Comparison of ENCODE assay signal across 3 fruit fly cellular contexts in genomic region chrX:12090195-12090784, dm6.
TF ChIP-seq lines count a peak whose summit lies in the region.

No protein-coding gene starts in this region.

- TF ChIP-seq CTCF in whole organism, embryonic (GFP tag; optimal IDR thresholded peaks at IDR 0.05; lab: Kevin White, UChicago): no peak

TF ChIP-seq in whole organism, embryonic, 481 proteins besides CTCF, POLR2A, EP300 and RAD21 (continues in another document):
- TF ChIP-seq Stat92E (GFP tag; optimal IDR thresholded peaks at IDR 0.05; lab: Kevin White, UChicago): no peak
- peak; percentile 9 for TF ChIP-seq Sox102F (GFP tag; optimal IDR thresholded peaks at IDR 0.05; lab: Kevin White, UChicago)
- no peak for TF ChIP-seq HmgD (GFP tag; optimal IDR thresholded peaks at IDR 0.05; lab: Kevin White, UChicago)
- no peak for TF ChIP-seq Mrtf (GFP tag; IDR thresholded peaks at IDR 0.05; lab: Robert Waterston, UW)
- peak; percentile 35 for TF ChIP-seq Sox100B (GFP tag; optimal IDR thresholded peaks at IDR 0.05; lab: Kevin White, UChicago)
- TF ChIP-seq gt (GFP tag; IDR thresholded peaks at IDR 0.05; lab: Robert Waterston, UW): no peak
- TF ChIP-seq Doc3 (GFP tag; IDR thresholded peaks at IDR 0.05; lab: Robert Waterston, UW; ENCODE audit: partially characterized antibody): no peak
- peak; percentile 23 for TF ChIP-seq unpg (GFP tag; optimal IDR thresholded peaks at IDR 0.05; lab: Kevin White, UChicago)
- TF ChIP-seq CG18619 (GFP tag; optimal IDR thresholded peaks at IDR 0.05; lab: Kevin White, UChicago): no peak
- TF ChIP-seq Sry-β (GFP tag; optimal IDR thresholded peaks at IDR 0.05; lab: Kevin White, UChicago): no peak
- TF ChIP-seq CG6175 (GFP tag; IDR thresholded peaks at IDR 0.05; lab: Robert Waterston, UW): no peak
- no peak for TF ChIP-seq TFAM (GFP tag; optimal IDR thresholded peaks at IDR 0.05; lab: Kevin White, UChicago)
- TF ChIP-seq Antp (GFP tag; optimal IDR thresholded peaks at IDR 0.05; lab: Kevin White, UChicago): no peak
- TF ChIP-seq Ssrp (tag; optimal IDR thresholded peaks at IDR 0.05; lab: Kevin White, UChicago): peak; percentile 12
- TF ChIP-seq CG17359 (tag; optimal IDR thresholded peaks at IDR 0.05; lab: Kevin White, UChicago): peak; percentile 15
- TF ChIP-seq D (optimal IDR thresholded peaks at IDR 0.05; lab: Kevin White, UChicago): no peak
- peak; percentile 2 for TF ChIP-seq D (GFP tag; optimal IDR thresholded peaks at IDR 0.05; lab: Kevin White, UChicago)
- TF ChIP-seq CG14965 (GFP tag; optimal IDR thresholded peaks at IDR 0.05; lab: Kevin White, UChicago; ENCODE audit: borderline replicate concordance): no peak
- TF ChIP-seq oc (tag; optimal IDR thresholded peaks at IDR 0.05; lab: Kevin White, UChicago): no peak
- TF ChIP-seq CG2129 (GFP tag; IDR thresholded peaks at IDR 0.05; lab: Robert Waterston, UW; ENCODE audit: partially characterized antibody): no peak
- TF ChIP-seq CG7839 (tag; optimal IDR thresholded peaks at IDR 0.05; lab: Kevin White, UChicago): peak; percentile 34
- TF ChIP-seq CG6689 (GFP tag; IDR thresholded peaks at IDR 0.05; lab: Robert Waterston, UW): 0 out of 2 replicates have a peak, but pooled peaks have one; percentile 21
- TF ChIP-seq fd96Cb (tag; optimal IDR thresholded peaks at IDR 0.05; lab: Kevin White, UChicago): peak; percentile 36
- peak; percentile 45 for TF ChIP-seq trem (tag; optimal IDR thresholded peaks at IDR 0.05; lab: Kevin White, UChicago)
- peak; percentile 18 for TF ChIP-seq CG8388 (GFP tag; optimal IDR thresholded peaks at IDR 0.05; lab: Kevin White, UChicago)
- TF ChIP-seq CG1832 (GFP tag; optimal IDR thresholded peaks at IDR 0.05; lab: Kevin White, UChicago): peak; percentile 78
- no peak for TF ChIP-seq tio (GFP tag; optimal IDR thresholded peaks at IDR 0.05; lab: Kevin White, UChicago)
- TF ChIP-seq Ravus (GFP tag; IDR thresholded peaks at IDR 0.05; lab: Robert Waterston, UW): no peak
- TF ChIP-seq trh (GFP tag; optimal IDR thresholded peaks at IDR 0.05; lab: Kevin White, UChicago): no peak
- no peak for TF ChIP-seq CG1233 (GFP tag; optimal IDR thresholded peaks at IDR 0.05; lab: Kevin White, UChicago)
- no peak for TF ChIP-seq NK7.1 (GFP tag; optimal IDR thresholded peaks at IDR 0.05; lab: Kevin White, UChicago)

TF ChIP-seq in whole organism, prepupa, 60 proteins besides CTCF, POLR2A, EP300 and RAD21:
- peak; percentile 51 for TF ChIP-seq Eip78C (GFP tag; lab: Kevin White, UChicago)
- no peak for TF ChIP-seq CG1621 (tag; optimal IDR thresholded peaks at IDR 0.05; lab: Kevin White, UChicago)
- no peak for TF ChIP-seq Sox15 (GFP tag; optimal IDR thresholded peaks at IDR 0.05; lab: Kevin White, UChicago)
- TF ChIP-seq dsx (GFP tag; optimal IDR thresholded peaks at IDR 0.05; lab: Kevin White, UChicago; ENCODE audit: poor library complexity, severe bottlenecking): peak; percentile 7
- TF ChIP-seq CG3919 (GFP tag; optimal IDR thresholded peaks at IDR 0.05; lab: Kevin White, UChicago): peak; percentile 0
- TF ChIP-seq CG10669 (GFP tag; optimal IDR thresholded peaks at IDR 0.05; lab: Kevin White, UChicago): peak; percentile 4

TF ChIP-seq in whole organism, pupa, 21 proteins besides CTCF, POLR2A, EP300 and RAD21:
- TF ChIP-seq Pif1B (GFP tag; optimal IDR thresholded peaks at IDR 0.05; lab: Kevin White, UChicago) (no peak), D1 (tag; optimal IDR thresholded peaks at IDR 0.05; lab: Kevin White, UChicago) (no peak), Snoo (tag; optimal IDR thresholded peaks at IDR 0.05; lab: Kevin White, UChicago) (no peak), CG34367 (tag; optimal IDR thresholded peaks at IDR 0.05; lab: Kevin White, UChicago) (no peak), gl (tag; optimal IDR thresholded peaks at IDR 0.05; lab: Kevin White, UChicago) (no peak), CG9948 (tag; optimal IDR thresholded peaks at IDR 0.05; lab: Kevin White, UChicago) (peak; percentile 10), CG4496 (GFP tag; IDR thresholded peaks at IDR 0.05; lab: Robert Waterston, UW) (no peak), CG8159 (tag; optimal IDR thresholded peaks at IDR 0.05; lab: Kevin White, UChicago) (peak; percentile 29)

Comparison
In these comparisons a context has a peak if more than half of its experiments do, and no peak if none do; other contexts are left out.
1. Of the 7 proteins assayed by ChIP-seq in both whole organism, embryonic and whole organism, prepupa: peak only in whole organism, embryonic: Blimp-1 and Sox102F; only in whole organism, prepupa: none; in both: none; in neither: 5.